Fruit fly (Drosophila melanogaster) whole organism, wandering third instar larva: ENCODE measurements around the gene CG10663.

Experiments used
- Abd-B ChIP-seq: fragments of >200 bp; optimal IDR thresholded peaks from 2 replicates; lab custom pipeline; 2017; ENCODE audit warnings: missing biosample characterization, missing genetic modification characterization
- CG32264 ChIP-seq: fragments of 200-800 bp; sonication (Bioruptor generic); optimal IDR thresholded peaks from 2 replicates; lab custom pipeline; 2016; ENCODE audit warnings: missing biosample characterization, missing genetic modification characterization
- CG9705 ChIP-seq: fragments of 200-800 bp; sonication (Bioruptor generic); optimal IDR thresholded peaks from 2 replicates; lab custom pipeline; 2018; ENCODE audit warnings: missing biosample characterization, mild to moderate bottlenecking, missing genetic modification characterization
- CrebA ChIP-seq: fragments of 200-800 bp; sonication (Bioruptor generic); optimal IDR thresholded peaks from 2 replicates; lab custom pipeline; 2016; ENCODE audit warnings: missing biosample characterization, mild to moderate bottlenecking, missing genetic modification characterization, borderline replicate concordance
- Dfd ChIP-seq: fragments of >200 bp; optimal IDR thresholded peaks from 2 replicates; lab custom pipeline; 2017; ENCODE audit warnings: missing biosample characterization, missing genetic modification characterization
- Dif ChIP-seq: fragments of 200-275, 200-300 bp; sonication (Bioruptor generic); optimal IDR thresholded peaks from 2 replicates; lab custom pipeline; 2018; ENCODE audit warnings: missing biosample characterization, missing genetic modification characterization; ENCODE audit not compliant: partially characterized antibody
- GATAd ChIP-seq: sonication (Bioruptor generic); optimal IDR thresholded peaks from 2 replicates; lab custom pipeline; 2016; ENCODE audit warnings: missing biosample characterization, missing genetic modification characterization
- HLH106 ChIP-seq: fragments of 200-800 bp; optimal IDR thresholded peaks from 3 replicates; lab custom pipeline; 2019; ENCODE audit warnings: missing biosample characterization, mild to moderate bottlenecking, missing genetic modification characterization, moderate library complexity
- Hnf4 ChIP-seq: fragments of 200-800 bp; sonication (Bioruptor generic); optimal IDR thresholded peaks from 2 replicates; lab custom pipeline; 2016; ENCODE audit warnings: missing biosample characterization, mild to moderate bottlenecking, missing genetic modification characterization
- Hr78 ChIP-seq: fragments of >200 bp; optimal IDR thresholded peaks from 2 replicates; lab custom pipeline; 2017; ENCODE audit warnings: missing biosample characterization, missing genetic modification characterization
- Hr83 ChIP-seq: fragments of 200-300 bp; sonication (Bioruptor generic); optimal IDR thresholded peaks from 2 replicates; lab custom pipeline; 2016; ENCODE audit warnings: missing biosample characterization, mild to moderate bottlenecking, missing genetic modification characterization, moderate library complexity; ENCODE audit not compliant: poor library complexity, severe bottlenecking
- Jra ChIP-seq: sonication (Bioruptor generic); optimal IDR thresholded peaks from 2 replicates; lab custom pipeline; 2016; ENCODE audit warnings: missing biosample characterization, missing genetic modification characterization
- Mio ChIP-seq: sonication (Bioruptor generic); optimal IDR thresholded peaks from 2 replicates; lab custom pipeline; 2016; ENCODE audit warnings: missing biosample characterization, missing genetic modification characterization
- Myc ChIP-seq: fragments of >200 bp; optimal IDR thresholded peaks from 2 replicates; lab custom pipeline; 2017
- N ChIP-seq: fragments of >200 bp; optimal IDR thresholded peaks from 2 replicates; lab custom pipeline; 2018; ENCODE audit warnings: missing biosample characterization, missing external identifiers, missing genetic modification characterization
- OdsH ChIP-seq: fragments of 200-800 bp; sonication (Bioruptor generic); optimal IDR thresholded peaks from 2 replicates; lab custom pipeline; 2016; ENCODE audit warnings: missing biosample characterization, mild to moderate bottlenecking, missing genetic modification characterization
- Rel ChIP-seq, 2 experiments: fragments of 200-800 bp; sonication (Bioruptor generic) in 1 of 2; optimal IDR thresholded peaks; 2 replicates in 1 of 2; 3 replicates in 1 of 2; lab custom pipeline; 2016 to 2019; ENCODE audit warnings: mild to moderate bottlenecking in 2 of 2, missing biosample characterization in 2 of 2, missing genetic modification characterization in 2 of 2, moderate library complexity in 1 of 2
- Sp1 ChIP-seq: fragments of 200-800 bp; sonication (Bioruptor generic); optimal IDR thresholded peaks from 3 replicates; lab custom pipeline; 2019; ENCODE audit warnings: missing biosample characterization, mild to moderate bottlenecking, missing genetic modification characterization, moderate library complexity
- Vsx2 ChIP-seq: fragments of 200-300, 225-300 bp; sonication (Bioruptor generic); optimal IDR thresholded peaks from 2 replicates; lab custom pipeline; 2018; ENCODE audit warnings: missing biosample characterization, missing genetic modification characterization; ENCODE audit not compliant: partially characterized antibody
- br ChIP-seq: fragments of 200-800 bp; sonication (Bioruptor generic); optimal IDR thresholded peaks from 2 replicates; lab custom pipeline; 2016; ENCODE audit warnings: missing biosample characterization, missing genetic modification characterization
- brk ChIP-seq: fragments of 200-800 bp; sonication (Bioruptor generic); optimal IDR thresholded peaks from 2 replicates; lab custom pipeline; 2016; ENCODE audit warnings: missing biosample characterization, mild to moderate bottlenecking, missing genetic modification characterization
- dl ChIP-seq, 2 experiments: fragments of 175-275, 200-275 bp in 1 of 2; fragments of 200-275 bp in 1 of 2; sonication (Bioruptor generic); optimal IDR thresholded peaks; lab custom pipeline; 2018; ENCODE audit warnings: mild to moderate bottlenecking in 2 of 2, missing biosample characterization in 2 of 2, missing genetic modification characterization in 2 of 2, moderate library complexity in 2 of 2; ENCODE audit not compliant: partially characterized antibody in 2 of 2, insufficient read depth in 1 of 2
- dmrt93B ChIP-seq: fragments of 200-800 bp; sonication (Bioruptor generic); optimal IDR thresholded peaks from 2 replicates; lab custom pipeline; 2018; ENCODE audit warnings: missing biosample characterization, mild to moderate bottlenecking, missing genetic modification characterization
- dsf ChIP-seq: sonication (Bioruptor generic); optimal IDR thresholded peaks from 2 replicates; lab custom pipeline; 2016; ENCODE audit warnings: missing biosample characterization, missing genetic modification characterization, borderline replicate concordance
- ey ChIP-seq: fragments of 200-800 bp; sonication (Bioruptor generic); optimal IDR thresholded peaks from 2 replicates; lab custom pipeline; 2016; ENCODE audit warnings: missing biosample characterization, missing genetic modification characterization
- foxo ChIP-seq, 2 experiments: fragments of 200-800 bp; sonication (Bioruptor generic); optimal IDR thresholded peaks; 2 replicates in 1 of 2; 3 replicates in 1 of 2; lab custom pipeline; 2016 to 2017; ENCODE audit warnings: missing biosample characterization in 2 of 2, missing genetic modification characterization in 2 of 2
- fru ChIP-seq: fragments of 200-800 bp; sonication (Bioruptor generic); optimal IDR thresholded peaks from 3 replicates; lab custom pipeline; 2016; ENCODE audit warnings: missing biosample characterization, mild to moderate bottlenecking, missing genetic modification characterization
- h ChIP-seq: fragments of 200-800 bp; sonication (Bioruptor generic); optimal IDR thresholded peaks from 3 replicates; lab custom pipeline; 2016; ENCODE audit warnings: missing biosample characterization, mild to moderate bottlenecking, missing genetic modification characterization
- jim ChIP-seq: fragments of 175-275, 200-325 bp; sonication (Bioruptor generic); optimal IDR thresholded peaks from 2 replicates; lab custom pipeline; 2016; ENCODE audit warnings: missing biosample characterization, mild to moderate bottlenecking, missing genetic modification characterization
- lola ChIP-seq: fragments of >200 bp; optimal IDR thresholded peaks from 2 replicates; lab custom pipeline; 2017; ENCODE audit warnings: missing biosample characterization, missing genetic modification characterization
- pan ChIP-seq: fragments of >200 bp; optimal IDR thresholded peaks from 2 replicates; lab custom pipeline; 2017
- psq ChIP-seq: fragments of 200-800 bp; sonication (Bioruptor generic); optimal IDR thresholded peaks from 3 replicates; lab custom pipeline; 2017; ENCODE audit warnings: missing biosample characterization, mild to moderate bottlenecking, missing genetic modification characterization, moderate library complexity
- rgr ChIP-seq: fragments of 200-800 bp; sonication (Bioruptor generic); optimal IDR thresholded peaks from 3 replicates; lab custom pipeline; 2016; ENCODE audit warnings: missing biosample characterization, mild to moderate bottlenecking, missing genetic modification characterization
- sage ChIP-seq: fragments of 200-800 bp; sonication (Bioruptor generic); optimal IDR thresholded peaks from 2 replicates; lab custom pipeline; 2016; ENCODE audit warnings: missing biosample characterization, mild to moderate bottlenecking, missing genetic modification characterization
- sv ChIP-seq: fragments of 200-800 bp; sonication (Bioruptor generic); optimal IDR thresholded peaks from 3 replicates; lab custom pipeline; 2016; ENCODE audit warnings: missing biosample characterization, missing genetic modification characterization
- usp ChIP-seq: fragments of >200 bp; optimal IDR thresholded peaks from 2 replicates; lab custom pipeline; 2017; ENCODE audit warnings: missing biosample characterization, missing genetic modification characterization
- woc ChIP-seq: sonication (Bioruptor generic); optimal IDR thresholded peaks from 2 replicates; lab custom pipeline; 2016; ENCODE audit warnings: missing biosample characterization, mild to moderate bottlenecking, missing genetic modification characterization

Gene CG10663

dm6 chr3L:12468016-12468415 is 16.8 kb downstream of the CG10663 start, which contains the start of gene eyg (continued):
- peak in 1 of 2 experiments; percentile 57 for TF ChIP-seq dl (GFP tag; optimal IDR thresholded peaks at IDR 0.05; lab: Kevin White, UChicago; ENCODE audit: insufficient read depth in 1 of 2, partially characterized antibody in 2 of 2)
- no peak for TF ChIP-seq lola (GFP tag; lab: Kevin White, UChicago)
- peak; percentile 46 for TF ChIP-seq h
- no peak for TF ChIP-seq foxo (GFP tag; optimal IDR thresholded peaks at IDR 0.05; lab: Kevin White, UChicago)
- peak; percentile 1 for TF ChIP-seq fru (GFP tag; lab: Kevin White, UChicago)
- no peak for TF ChIP-seq Myc (lab: Kevin White, UChicago)
- no peak for TF ChIP-seq CrebA
- no peak for TF ChIP-seq dsf (GFP tag; lab: Kevin White, UChicago)
- TF ChIP-seq usp (GFP tag; lab: Kevin White, UChicago): no peak
- TF ChIP-seq ey: no peak

- TF ChIP-seq HLH106 (tag; lab: Kevin White, UChicago): peak; percentile 49
- no peak for TF ChIP-seq h
- peak; percentile 32 for TF ChIP-seq fru (GFP tag; lab: Kevin White, UChicago)
Observed at dm6 chr3L:12465229-12465628, 19.6 kb downstream of the CG10663 start.

DNA sequence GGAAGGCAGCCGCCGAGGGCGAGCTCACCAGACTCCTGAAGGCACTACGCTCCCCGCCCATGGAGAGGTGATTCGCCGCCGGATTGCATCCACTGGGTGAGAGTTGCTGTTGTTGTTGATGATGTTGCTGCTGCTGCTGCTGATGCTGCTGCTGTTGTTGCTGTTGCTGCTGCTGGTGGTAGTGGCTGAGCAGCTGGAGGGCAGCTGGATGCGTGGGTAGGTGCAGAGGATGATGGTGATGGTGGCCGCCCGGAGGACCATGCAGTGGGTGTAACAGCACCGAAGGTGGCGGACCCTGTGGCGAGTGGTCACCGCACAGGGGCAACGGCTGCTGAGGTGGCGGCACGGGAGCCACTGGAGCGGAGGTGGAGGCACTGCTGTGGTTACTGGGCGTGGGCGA is 21.3 kb downstream of the CG10663 start:
- peak; percentile 73 for TF ChIP-seq Dfd
- TF ChIP-seq dsf (GFP tag; lab: Kevin White, UChicago): no peak

dm6 chr3L:12461953-12462352 is 22.9 kb downstream of the CG10663 start:
- TF ChIP-seq h (no peak), dsf (GFP tag; lab: Kevin White, UChicago) (no peak), ey (no peak), br (GFP tag; lab: Kevin White, UChicago) (no peak), N (GFP tag; lab: Kevin White, UChicago) (no peak), sage (GFP tag; lab: Kevin White, UChicago) (no peak), OdsH (GFP tag; lab: Kevin White, UChicago) (no peak), foxo (GFP tag; optimal IDR thresholded peaks at IDR 0.05; lab: Kevin White, UChicago) (no peak), Rel (GFP tag; optimal IDR thresholded peaks at IDR 0.05; lab: Kevin White, UChicago) (no peak), Rel (tag; optimal IDR thresholded peaks at IDR 0.05; lab: Kevin White, UChicago) (no peak), usp (GFP tag; lab: Kevin White, UChicago) (no peak), Sp1 (GFP tag; lab: Kevin White, UChicago) (no peak)

dm6 chr3L:12456916-12457662 is 27.7 kb downstream of the CG10663 start:
- TF ChIP-seq h (peak; percentile 59), lola (GFP tag; lab: Kevin White, UChicago) (no peak), usp (GFP tag; lab: Kevin White, UChicago) (no peak), Abd-B (GFP tag; lab: Kevin White, UChicago) (no peak), Hr83 (GFP tag; lab: Kevin White, UChicago) (no peak), fru (GFP tag; lab: Kevin White, UChicago) (peak; percentile 51), rgr (GFP tag; lab: Kevin White, UChicago) (peak; percentile 39), Dif (GFP tag; lab: Kevin White, UChicago) (no peak), jim (no peak), Sp1 (GFP tag; lab: Kevin White, UChicago) (peak; percentile 58), dmrt93B (GFP tag; lab: Kevin White, UChicago) (no peak), Hnf4 (GFP tag; lab: Kevin White, UChicago) (peak; percentile 14), N (GFP tag; lab: Kevin White, UChicago) (no peak), woc (GFP tag; lab: Kevin White, UChicago) (peak; percentile 35), CrebA (no peak), Rel (GFP tag; optimal IDR thresholded peaks at IDR 0.05; lab: Kevin White, UChicago) (no peak), Rel (tag; optimal IDR thresholded peaks at IDR 0.05; lab: Kevin White, UChicago) (no peak), Vsx2 (GFP tag; lab: Kevin White, UChicago) (no peak), Jra (GFP tag; lab: Kevin White, UChicago) (no peak), Mio (GFP tag; lab: Kevin White, UChicago) (no peak), OdsH (GFP tag; lab: Kevin White, UChicago) (peak; percentile 48), br (GFP tag; lab: Kevin White, UChicago) (peak; percentile 10), Hr78 (GFP tag; lab: Kevin White, UChicago) (no peak), foxo (GFP tag; optimal IDR thresholded peaks at IDR 0.05; lab: Kevin White, UChicago) (peak in 1 of 2 experiments; percentile 56), sage (GFP tag; lab: Kevin White, UChicago) (no peak), dl (GFP tag; optimal IDR thresholded peaks at IDR 0.05; lab: Kevin White, UChicago; ENCODE audit: insufficient read depth in 1 of 2, partially characterized antibody in 2 of 2) (no peak), brk (no peak), GATAd (GFP tag; lab: Kevin White, UChicago) (no peak), sv (GFP tag; lab: Kevin White, UChicago) (peak; percentile 24), pan (lab: Kevin White, UChicago) (no peak), Dfd (peak; percentile 10), Myc (lab: Kevin White, UChicago) (no peak), CG32264 (GFP tag; lab: Kevin White, UChicago) (no peak), CG9705 (GFP tag; lab: Kevin White, UChicago) (no peak), psq (peak; percentile 55)
